Worm (Caenorhabditis elegans): ENCODE measurements around the gene ndab-1.

- TF ChIP-seq tbx-11 (GFP tag; IDR thresholded peaks at IDR 0.05) (no peak), flt-1 (GFP tag; IDR thresholded peaks at IDR 0.05) (no peak), ama-1 (optimal IDR thresholded peaks at IDR 0.05) (no peak), pes-1 (GFP tag; IDR thresholded peaks at IDR 0.05) (no peak)
Measured at ce11 chrIII:11874242-11874641, 41.3 kb downstream of the ndab-1 start.

Data from whole organism, early embryonic.